Worm (Caenorhabditis elegans) whole organism, mixed stage, embryonic: Measurements from ENCODE around the gene Y82E9BR.9.
"Not testable (repeated sequence)": the region's sequence is repeated elsewhere in the genome, so short reads cannot be mapped to it uniquely, and the experiment has no call there.

Experiments used
- ces-1 ChIP-seq: fragments of 150-350 bp; optimal IDR thresholded peaks from 2 replicates; lab custom pipeline; 2014; ENCODE audit warnings: missing biosample characterization, missing genetic modification reagents, missing genetic modification characterization
- elt-3 ChIP-seq: fragments of 150-350 bp; optimal IDR thresholded peaks from 2 replicates; lab custom pipeline; 2014; ENCODE audit warnings: missing biosample characterization, missing genetic modification characterization
- lin-13 ChIP-seq: fragments of 150-350 bp; optimal IDR thresholded peaks from 2 replicates; lab custom pipeline; 2014; ENCODE audit warnings: missing biosample characterization, missing genetic modification characterization
- ztf-11 ChIP-seq: fragments of 150-350 bp; optimal IDR thresholded peaks from 2 replicates; lab custom pipeline; 2014; ENCODE audit warnings: missing biosample characterization, missing genetic modification characterization

ce11 chrIII:1377903-1378302, 18.3 kb upstream of the Y82E9BR.9 start, which contains the start of gene pals-40:
- TF ChIP-seq ztf-11 (tag; lab: Kevin White, UChicago); ces-1 (GFP tag; lab: Kevin White, UChicago); elt-3 (tag; lab: Kevin White, UChicago); lin-13: not testable (repeated sequence)
